Worm (Caenorhabditis elegans): Measurements from ENCODE around the gene ifp-1.

Gene ifp-1

DNA sequence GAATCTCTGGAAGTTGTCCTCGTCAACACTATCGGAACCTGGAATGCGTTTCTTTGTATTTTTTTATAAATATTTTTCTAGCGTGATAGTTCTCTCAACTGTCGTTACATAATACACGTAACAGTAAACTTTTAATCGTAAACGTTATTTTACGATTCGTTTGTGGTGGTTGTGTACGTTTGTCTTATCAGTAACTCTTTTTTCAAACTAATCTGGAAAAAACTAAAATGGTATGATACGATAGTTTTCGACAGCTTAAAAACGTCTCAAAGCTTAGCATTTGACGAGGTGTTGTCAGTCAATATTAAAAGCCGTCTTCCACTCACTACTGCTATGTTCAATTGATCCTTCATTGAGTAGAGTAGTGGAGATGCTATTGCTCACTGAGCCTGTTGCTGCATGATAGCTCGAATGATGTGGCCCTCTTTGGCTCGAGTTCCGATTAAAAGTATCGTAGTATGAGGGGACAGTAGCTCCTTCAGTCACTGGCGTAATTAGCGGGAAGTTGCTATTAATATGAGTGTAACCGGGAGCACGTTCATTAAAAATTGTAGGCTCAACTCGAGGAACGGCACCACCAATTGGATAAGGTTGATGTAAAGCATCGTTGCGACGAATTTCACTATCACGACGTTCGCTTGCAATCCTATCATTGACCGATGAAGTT is 3.0 kb downstream of the ifp-1 start:
- TF ChIP-seq W03F9.2 (tag; optimal IDR thresholded peaks at IDR 0.05) (no peak), him-1 (tag; optimal IDR thresholded peaks at IDR 0.05) (no peak), dao-5 (tag; optimal IDR thresholded peaks at IDR 0.05) (no peak)

DNA sequence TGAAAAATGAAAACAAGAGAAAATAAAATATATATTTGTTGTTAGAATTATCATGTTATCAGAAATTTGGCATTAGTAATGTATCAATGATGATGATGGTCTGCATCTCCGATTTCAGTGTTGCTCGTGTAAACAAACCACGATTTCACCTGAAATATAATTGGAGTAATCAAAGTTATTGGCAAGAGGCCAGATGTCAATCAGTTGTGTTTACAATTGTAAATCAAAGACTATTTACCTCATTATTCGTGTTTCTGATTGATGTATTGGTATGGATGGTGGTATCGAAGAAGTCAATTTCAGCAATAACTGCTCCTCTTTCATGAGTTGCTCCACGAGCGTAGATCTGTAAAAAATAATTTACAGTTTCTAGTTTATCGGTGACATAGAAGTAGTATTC is 4.0 kb downstream of the ifp-1 start:
- TF ChIP-seq dao-5 (tag; optimal IDR thresholded peaks at IDR 0.05) (no peak), him-1 (tag; optimal IDR thresholded peaks at IDR 0.05) (no peak), W03F9.2 (tag; optimal IDR thresholded peaks at IDR 0.05) (peak; percentile 40)

DNA sequence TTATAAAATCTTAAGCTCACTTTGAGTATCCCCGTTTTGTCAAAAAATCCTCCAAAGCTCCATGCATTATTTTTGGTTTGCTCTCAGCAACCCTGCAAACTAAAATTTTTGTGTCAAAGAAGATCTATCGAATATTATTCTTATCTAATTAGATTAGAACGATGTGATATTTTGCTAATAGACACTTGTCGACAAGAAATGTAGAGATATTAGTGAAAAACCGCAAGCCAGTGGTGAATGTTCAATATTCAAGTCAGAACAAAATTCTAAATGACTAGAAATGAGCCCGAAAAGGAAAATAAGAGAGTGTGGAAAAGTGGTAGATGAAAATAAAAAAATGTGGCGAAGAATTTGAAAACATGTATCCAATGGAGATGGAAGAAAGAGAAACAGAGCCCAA is 5.2 kb downstream of the ifp-1 start, which contains the start of gene C43C3.4:
TSS of gene C43C3.4 (minus strand) at position 101 of the 400 bp plus-strand sequence.
- TF ChIP-seq him-1 (tag; optimal IDR thresholded peaks at IDR 0.05) (no peak), W03F9.2 (tag; optimal IDR thresholded peaks at IDR 0.05) (no peak), dao-5 (tag; optimal IDR thresholded peaks at IDR 0.05) (no peak)

DNA sequence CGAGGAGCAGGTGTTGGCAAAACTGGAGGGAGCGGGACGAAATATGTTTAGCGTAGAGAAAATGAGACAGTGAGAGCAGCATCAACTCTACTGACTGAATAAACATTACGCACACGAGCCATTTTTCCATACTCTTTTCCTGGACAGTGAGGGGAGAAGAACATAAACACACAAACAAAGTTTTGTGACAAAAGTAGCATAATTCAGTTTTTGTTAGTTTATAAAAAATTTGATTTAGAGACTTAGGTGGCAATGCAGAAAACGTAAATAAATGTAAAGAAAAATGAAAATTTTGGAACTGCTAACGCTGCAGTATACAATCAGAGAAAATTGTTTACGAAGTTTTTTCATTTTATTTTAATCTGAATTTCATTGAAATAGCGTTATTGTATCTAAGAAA is 6.7 kb downstream of the ifp-1 start:
- no peak for TF ChIP-seq him-1 (tag; optimal IDR thresholded peaks at IDR 0.05)
- no peak for TF ChIP-seq dao-5 (tag; optimal IDR thresholded peaks at IDR 0.05)
- no peak for TF ChIP-seq W03F9.2 (tag; optimal IDR thresholded peaks at IDR 0.05)

DNA sequence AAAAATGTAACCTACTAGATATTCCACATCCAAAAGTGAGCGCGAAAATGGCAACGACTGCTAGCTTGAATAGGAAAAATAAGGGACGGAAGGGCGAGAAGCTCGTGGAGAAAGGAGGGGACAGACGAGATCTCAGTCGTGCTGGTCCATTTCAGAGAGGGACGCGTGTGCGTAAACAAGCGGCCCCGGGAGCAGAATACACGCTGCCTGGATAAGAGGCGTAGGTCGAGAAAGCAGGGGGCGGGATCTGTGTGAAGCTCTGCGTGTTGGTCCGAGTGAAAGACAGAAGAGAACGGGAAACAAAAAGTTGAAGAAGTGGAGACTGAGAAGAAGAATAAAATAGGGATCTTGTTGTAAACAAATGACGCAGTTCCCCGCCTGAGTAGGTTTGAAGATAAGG is 11.4 kb downstream of the ifp-1 start, which contains the start of gene T14B1.1:
TSS of gene T14B1.1 (minus strand) at position 170 of the 400 bp plus-strand sequence.
- TF ChIP-seq W03F9.2 (tag; optimal IDR thresholded peaks at IDR 0.05) (no peak), him-1 (tag; optimal IDR thresholded peaks at IDR 0.05) (peak; percentile 18), dao-5 (tag; optimal IDR thresholded peaks at IDR 0.05) (no peak)

DNA sequence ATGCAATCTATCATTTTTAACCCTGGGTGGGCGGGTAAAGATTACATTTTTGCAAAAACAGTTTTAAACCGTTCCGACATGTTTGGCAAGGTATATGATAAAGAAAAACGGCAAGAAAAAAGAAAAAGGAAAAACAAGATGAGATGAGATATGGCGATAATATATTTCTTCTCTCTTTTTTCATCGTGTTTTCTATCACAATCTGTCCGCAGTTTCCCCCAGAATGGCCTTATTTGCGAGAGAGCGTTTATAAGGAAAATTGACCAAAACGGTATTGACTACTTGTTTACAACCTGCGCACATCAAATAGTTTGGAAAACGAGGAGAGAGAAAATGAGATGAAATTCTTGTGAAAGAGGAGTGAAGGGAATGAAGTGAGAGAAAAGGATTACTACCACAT is 12.6 kb downstream of the ifp-1 start:
- TF ChIP-seq him-1 (tag; optimal IDR thresholded peaks at IDR 0.05): no peak
- no peak for TF ChIP-seq dao-5 (tag; optimal IDR thresholded peaks at IDR 0.05)
- TF ChIP-seq W03F9.2 (tag; optimal IDR thresholded peaks at IDR 0.05): no peak

DNA sequence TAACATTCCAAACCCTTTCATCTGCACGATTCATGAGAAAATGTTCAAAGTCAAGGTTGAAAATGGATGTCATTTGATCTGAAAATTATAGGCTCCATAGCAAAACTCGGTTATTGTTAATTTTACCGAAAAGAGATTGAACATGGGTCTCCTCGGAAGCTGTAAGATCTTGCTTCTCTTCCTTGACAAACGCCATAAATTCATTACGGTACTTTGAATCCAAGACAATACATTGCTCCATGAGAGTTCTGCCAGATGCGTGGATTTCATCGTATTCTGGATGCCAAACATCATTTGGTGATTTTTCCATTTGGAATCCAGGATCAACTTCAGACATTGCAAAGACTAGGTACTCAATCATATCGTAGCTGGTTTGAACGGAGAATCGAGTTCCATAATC is 14.0 kb downstream of the ifp-1 start:
- TF ChIP-seq dao-5 (tag; optimal IDR thresholded peaks at IDR 0.05) (no peak), him-1 (tag; optimal IDR thresholded peaks at IDR 0.05) (no peak), W03F9.2 (tag; optimal IDR thresholded peaks at IDR 0.05) (no peak)

DNA sequence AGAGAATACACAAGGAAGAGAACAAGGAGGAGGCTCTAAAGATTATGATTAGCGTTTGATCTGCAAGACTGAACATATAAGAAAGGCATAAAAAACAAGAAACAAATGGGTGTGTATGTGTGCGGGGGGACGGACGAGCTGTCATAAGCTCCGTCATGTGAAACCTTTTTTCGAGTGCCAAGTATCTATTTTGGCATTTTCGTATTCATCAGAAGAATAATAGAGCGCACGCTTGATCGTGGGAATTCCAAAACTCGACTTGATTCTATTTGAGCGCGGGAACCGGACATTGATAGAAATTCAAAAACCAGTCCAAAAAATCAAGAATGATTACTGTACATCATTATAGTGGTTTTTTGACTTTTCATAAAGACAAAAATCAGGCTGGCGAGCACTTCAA is 23.2 kb downstream of the ifp-1 start:
- TF ChIP-seq dao-5 (tag; optimal IDR thresholded peaks at IDR 0.05): no peak
- no peak for TF ChIP-seq him-1 (tag; optimal IDR thresholded peaks at IDR 0.05)
- TF ChIP-seq W03F9.2 (tag; optimal IDR thresholded peaks at IDR 0.05): no peak

ce11 chrX:9654232-9654631 is 25.7 kb downstream of the ifp-1 start:
- TF ChIP-seq W03F9.2 (tag; optimal IDR thresholded peaks at IDR 0.05): no peak

- TF ChIP-seq him-1 (tag; optimal IDR thresholded peaks at IDR 0.05) (no peak), dao-5 (tag; optimal IDR thresholded peaks at IDR 0.05) (no peak), W03F9.2 (tag; optimal IDR thresholded peaks at IDR 0.05) (no peak)
Observed at ce11 chrX:9653478-9653877, 26.5 kb downstream of the ifp-1 start.

DNA sequence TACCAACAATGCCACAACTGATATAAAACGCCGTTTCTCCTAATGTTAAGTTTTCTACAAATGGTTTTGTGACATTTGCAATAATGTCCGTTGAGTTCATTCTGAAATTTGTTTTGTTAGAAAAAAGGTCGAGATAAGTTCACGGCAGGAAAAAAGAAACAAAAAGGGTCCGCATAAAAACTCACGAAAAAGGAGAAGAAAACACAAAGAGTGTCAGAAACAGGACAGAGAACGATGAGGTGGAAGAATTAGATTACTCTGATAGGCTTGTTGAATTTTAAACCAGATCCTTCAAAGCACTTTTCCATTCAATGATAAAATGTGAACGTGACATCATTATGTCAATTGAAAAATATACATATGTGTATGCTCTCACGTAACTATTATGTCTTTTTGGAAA is 27.0 kb downstream of the ifp-1 start, which contains the start of gene aex-2:
TSS of gene aex-2 (minus strand) at position 101 of the 400 bp plus-strand sequence.
- no peak for TF ChIP-seq dao-5 (tag; optimal IDR thresholded peaks at IDR 0.05)
- no peak for TF ChIP-seq him-1 (tag; optimal IDR thresholded peaks at IDR 0.05)
- TF ChIP-seq W03F9.2 (tag; optimal IDR thresholded peaks at IDR 0.05): no peak

DNA sequence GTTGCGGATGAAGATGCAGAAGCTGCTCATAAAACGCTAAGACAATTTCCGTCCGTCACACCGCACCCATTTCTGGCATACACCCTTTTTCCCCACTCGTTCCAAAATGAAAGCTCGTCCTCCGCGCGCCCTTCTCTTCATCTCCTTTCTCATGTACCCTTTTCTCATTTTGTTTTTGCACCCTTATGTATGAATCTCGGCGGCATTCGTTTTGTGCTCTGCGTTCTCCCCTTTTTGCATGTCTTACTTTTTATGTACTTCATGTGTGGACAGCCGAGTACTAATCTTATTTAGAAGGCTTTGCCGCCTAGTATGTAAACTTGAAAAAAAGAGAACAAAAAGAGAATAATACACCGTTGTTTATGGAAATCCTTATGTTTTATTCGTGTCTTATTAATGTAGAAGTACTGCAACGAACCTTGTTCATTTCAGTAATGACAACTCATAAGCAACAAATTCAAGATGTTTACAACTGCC is 31.8 kb downstream of the ifp-1 start, which contains the start of gene F34H10.4:
TSS of gene F34H10.4 (plus strand) at position 427 of the 477 bp plus-strand sequence.
- TF ChIP-seq W03F9.2 (tag; optimal IDR thresholded peaks at IDR 0.05) (no peak), dao-5 (tag; optimal IDR thresholded peaks at IDR 0.05) (no peak), him-1 (tag; optimal IDR thresholded peaks at IDR 0.05) (no peak)

ce11 chrX:9642775-9643461 is 37.1 kb downstream of the ifp-1 start:
- TF ChIP-seq W03F9.2 (tag; optimal IDR thresholded peaks at IDR 0.05) (no peak), him-1 (tag; optimal IDR thresholded peaks at IDR 0.05) (no peak), dao-5 (tag; optimal IDR thresholded peaks at IDR 0.05) (no peak)

- no peak for TF ChIP-seq him-1 (tag; optimal IDR thresholded peaks at IDR 0.05)
Observed at ce11 chrX:9640902-9641301, 39.1 kb downstream of the ifp-1 start.
